Fruit fly (Drosophila melanogaster): ENCODE measurements around the gene Osi10b.

- TF ChIP-seq Sox14 (GFP tag; optimal IDR thresholded peaks at IDR 0.05): no peak
- TF ChIP-seq svp (GFP tag): no peak
- no peak for TF ChIP-seq eg (GFP tag; IDR thresholded peaks at IDR 0.05)
- TF ChIP-seq CG11902 (GFP tag; optimal IDR thresholded peaks at IDR 0.05): no peak
- TF ChIP-seq CG6854 (GFP tag; optimal IDR thresholded peaks at IDR 0.05): no peak
- no peak for TF ChIP-seq Hr39 (GFP tag; optimal IDR thresholded peaks at IDR 0.05)
- no peak for TF ChIP-seq achi (GFP tag; optimal IDR thresholded peaks at IDR 0.05)
Observed at dm6 chr3R:6244986-6245385, 21.0 kb upstream of the Osi10b start.
